Fruit fly (Drosophila melanogaster) S2 (cell line): ENCODE data around the gene glu.

Source experiments
- CG8478 ChIP-seq: fragments of >200 bp; optimal IDR thresholded peaks from 2 replicates; lab custom pipeline; 2018
- CTCF ChIP-seq, 2 experiments: fragments of >200 bp; optimal IDR thresholded peaks; 2 replicates each; lab custom pipeline; 2018

DNA sequence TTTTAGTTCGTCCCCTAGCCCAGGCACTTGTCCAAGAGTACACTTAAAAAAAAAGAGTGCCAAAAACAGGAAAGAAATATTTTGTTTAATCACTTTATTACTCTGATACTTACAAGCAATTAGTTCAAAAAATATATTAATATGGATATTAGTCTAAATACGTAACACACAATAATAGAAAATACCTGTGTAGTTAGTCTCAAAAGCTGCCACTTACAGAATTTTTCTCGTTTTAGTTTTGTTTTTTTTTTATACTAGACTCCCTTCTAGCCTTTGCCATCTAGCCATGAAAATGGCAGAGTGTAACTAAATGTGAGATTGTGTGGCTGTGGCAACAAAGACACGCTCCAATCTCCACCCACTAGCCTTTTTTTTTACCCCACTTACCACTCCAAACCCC is 50.3 kb downstream of the glu start:
- no peak for TF ChIP-seq CG8478 (lab: Kevin White, UChicago)
- TF ChIP-seq CTCF (optimal IDR thresholded peaks at IDR 0.05; lab: Kevin White, UChicago): no peak
